Worm (Caenorhabditis elegans) whole organism, L4/young adult: ENCODE results near the gene rpb-9.

Experiments
- dao-5 ChIP-seq: sonication (generic microtip); optimal IDR thresholded peaks from 2 replicates; lab custom pipeline; 2016; ENCODE audit warnings: missing genotype, missing genetic modification characterization, moderate library complexity, missing compliant biosample characterization
- him-1 ChIP-seq: sonication (generic microtip); optimal IDR thresholded peaks from 2 replicates; lab custom pipeline; 2016; ENCODE audit warnings: missing genotype, missing genetic modification reagents, missing genetic modification characterization, missing compliant biosample characterization

DNA sequence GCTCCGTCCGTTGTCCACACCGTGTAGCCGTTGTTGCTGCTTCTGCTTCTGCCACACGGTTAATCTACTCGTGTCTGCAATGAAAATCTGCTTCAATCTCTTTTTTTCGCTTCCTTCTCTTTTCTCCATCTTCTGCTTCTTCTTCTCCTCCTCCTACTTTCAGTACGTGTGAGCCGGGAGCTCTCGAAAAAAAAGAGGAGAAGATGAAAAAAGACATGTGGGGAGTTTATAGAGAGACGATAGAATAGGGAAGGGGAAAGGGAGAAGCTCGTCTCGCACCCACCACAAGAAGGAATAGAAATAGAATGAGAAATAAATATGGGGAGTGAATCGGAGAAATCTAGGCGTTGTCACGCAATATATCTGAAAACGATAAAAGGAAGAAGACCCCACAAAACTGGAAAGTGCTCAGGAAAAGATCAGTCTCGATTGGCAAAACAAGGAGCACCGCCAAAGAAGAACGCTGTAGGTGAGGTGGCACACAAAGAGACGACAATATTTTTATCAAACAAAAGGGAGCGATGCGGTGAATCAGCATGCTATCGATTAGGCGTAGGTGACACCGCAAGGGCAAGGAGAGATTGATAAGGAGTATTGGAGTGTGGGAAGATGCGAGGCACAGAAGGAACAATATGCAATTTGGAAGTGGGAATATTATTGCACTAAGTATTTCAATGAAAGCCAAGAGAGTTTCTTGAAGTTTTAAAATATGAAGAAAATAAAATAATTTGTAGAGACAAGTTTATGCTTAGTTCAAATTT lies 34.3 kb downstream of the rpb-9 start, which contains the start of gene let-413:
- TF ChIP-seq him-1: no peak
- TF ChIP-seq dao-5 (tag; lab: Kevin White, UChicago): no peak
